Worm (Caenorhabditis elegans): ENCODE results near the gene elt-7.

- TF ChIP-seq mdl-1 (tag; optimal IDR thresholded peaks at IDR 0.05) (no peak), unc-39 (tag; optimal IDR thresholded peaks at IDR 0.05) (no peak), lin-13 (GFP tag; optimal IDR thresholded peaks at IDR 0.05) (no peak), unc-130 (GFP tag; optimal IDR thresholded peaks at IDR 0.05) (no peak)
These were observed 48.2 kb upstream of the elt-7 start, which contains the start of gene F39G3.5 for ce11 chrV:4722314-4722713.

Measured in whole organism, L4 larva.